Worm (Caenorhabditis elegans) whole organism, young adult: ENCODE results near the gene C17G1.14.
A peak's percentile ranks its signal among the peaks of the same experiment; 100 is the strongest.

Experiments
- B0019.2 ChIP-seq: fragments of 200-800 bp; sonication (Bioruptor generic); conservative IDR thresholded peaks from 2 replicates; pipeline ENCODE4 v1.3.6; 2022; ENCODE audit warnings: missing genetic modification reagents, missing genetic modification characterization, missing compliant biosample characterization
- B0035.1 ChIP-seq: sonication (generic microtip); optimal IDR thresholded peaks from 2 replicates; lab custom pipeline; 2016; ENCODE audit warnings: missing genetic modification characterization, mild to moderate bottlenecking, missing compliant biosample characterization, missing genotype, missing genetic modification reagents
- B0336.3 ChIP-seq: fragments of 200-800 bp; sonication (Bioruptor generic); IDR thresholded peaks from 2 replicates; pipeline ENCODE4 v1.3.6; 2022; ENCODE audit warnings: missing genetic modification characterization, missing compliant biosample characterization
- C06A6.2 ChIP-seq: fragments of 200-800 bp; sonication (Bioruptor generic); conservative IDR thresholded peaks from 2 replicates; pipeline ENCODE4 v1.3.6; 2022; ENCODE audit warnings: missing genetic modification characterization, missing compliant biosample characterization
- F10E7.11 ChIP-seq: sonication (generic microtip); optimal IDR thresholded peaks from 2 replicates; lab custom pipeline; 2017; ENCODE audit warnings: mild to moderate bottlenecking, missing genetic modification characterization, moderate library complexity, missing compliant biosample characterization
- F33H1.4 ChIP-seq: fragments of 200-800 bp; sonication (Bioruptor generic); IDR thresholded peaks from 2 replicates; pipeline ENCODE4 v1.3.6; 2022; ENCODE audit warnings: missing genetic modification reagents, missing genetic modification characterization, missing compliant biosample characterization
- F52B5.7 ChIP-seq: sonication (generic microtip); optimal IDR thresholded peaks from 2 replicates; lab custom pipeline; 2016; ENCODE audit warnings: mild to moderate bottlenecking, missing genetic modification characterization, missing compliant biosample characterization
- F55B11.4 ChIP-seq: sonication (generic microtip); optimal IDR thresholded peaks from 2 replicates; lab custom pipeline; 2016; ENCODE audit warnings: missing compliant biosample characterization, missing genetic modification characterization, borderline replicate concordance; ENCODE audit not compliant: insufficient read depth
- K11D2.4 ChIP-seq: fragments of 200-800 bp; sonication (Bioruptor generic); IDR thresholded peaks from 2 replicates; pipeline ENCODE4 v1.3.6; 2022; ENCODE audit warnings: missing genetic modification reagents, missing genetic modification characterization, missing compliant biosample characterization
- K12H6.12 ChIP-seq: fragments of 200-800 bp; sonication (Bioruptor generic); optimal IDR thresholded peaks from 2 replicates; lab custom pipeline; 2018; ENCODE audit warnings: mild to moderate bottlenecking, missing genetic modification characterization, missing compliant biosample characterization
- T07F8.4 ChIP-seq: sonication (generic microtip); optimal IDR thresholded peaks from 2 replicates; lab custom pipeline; 2016; ENCODE audit warnings: mild to moderate bottlenecking, missing genetic modification characterization, moderate library complexity, missing compliant biosample characterization
- Y67H2A.10 ChIP-seq: fragments of 200-800 bp; sonication (Bioruptor generic); conservative IDR thresholded peaks from 2 replicates; pipeline ENCODE4 v1.3.6; 2022; ENCODE audit warnings: missing genetic modification reagents, missing genetic modification characterization, missing compliant biosample characterization
- akir-1 ChIP-seq: fragments of 200-800 bp; sonication (Bioruptor generic); optimal IDR thresholded peaks from 2 replicates; lab custom pipeline; 2018; ENCODE audit warnings: mild to moderate bottlenecking, missing genetic modification characterization, moderate library complexity, missing compliant biosample characterization
- attf-5 ChIP-seq: fragments of 200-800 bp; sonication (Bioruptor generic); optimal IDR thresholded peaks from 2 replicates; lab custom pipeline; 2018; ENCODE audit warnings: mild to moderate bottlenecking, missing genetic modification characterization, missing compliant biosample characterization
- ccch-3 ChIP-seq: fragments of 200-800 bp; sonication (Bioruptor generic); optimal IDR thresholded peaks from 2 replicates; lab custom pipeline; 2018; ENCODE audit warnings: mild to moderate bottlenecking, missing genetic modification characterization, missing compliant biosample characterization
- ceh-27 ChIP-seq: fragments of 200-800 bp; sonication (Bioruptor generic); optimal IDR thresholded peaks from 2 replicates; lab custom pipeline; 2018; ENCODE audit warnings: mild to moderate bottlenecking, missing genetic modification characterization, moderate library complexity, missing compliant biosample characterization
- ceh-91 ChIP-seq: fragments of 200-800 bp; sonication (Bioruptor generic); IDR thresholded peaks from 2 replicates; pipeline ENCODE4 v1.3.6; 2022; ENCODE audit warnings: missing genetic modification reagents, missing genetic modification characterization, missing compliant biosample characterization
- chd-7 ChIP-seq: sonication (generic microtip); optimal IDR thresholded peaks from 2 replicates; lab custom pipeline; 2016; ENCODE audit warnings: mild to moderate bottlenecking, missing genetic modification characterization, moderate library complexity, missing compliant biosample characterization
- die-1 ChIP-seq: sonication (generic microtip); optimal IDR thresholded peaks from 2 replicates; lab custom pipeline; 2016; ENCODE audit warnings: missing genotype, mild to moderate bottlenecking, missing genetic modification characterization, missing compliant biosample characterization
- dpff-1 ChIP-seq: sonication (generic microtip); optimal IDR thresholded peaks from 2 replicates; lab custom pipeline; 2017; ENCODE audit warnings: mild to moderate bottlenecking, missing genetic modification characterization, missing compliant biosample characterization
- ekl-4 ChIP-seq: fragments of 200-800 bp; sonication (Bioruptor generic); IDR thresholded peaks from 2 replicates; pipeline ENCODE4 v1.3.6; 2022; ENCODE audit warnings: missing genetic modification reagents, missing genetic modification characterization, missing compliant biosample characterization
- ets-4 ChIP-seq: fragments of 200-800 bp; sonication (Bioruptor generic); optimal IDR thresholded peaks from 2 replicates; lab custom pipeline; 2018; ENCODE audit warnings: mild to moderate bottlenecking, missing genetic modification characterization, missing compliant biosample characterization
- hlh-26 ChIP-seq: fragments of 200-800 bp; sonication (Bioruptor generic); conservative IDR thresholded peaks from 2 replicates; pipeline ENCODE4 v1.3.6; 2022; ENCODE audit warnings: missing genetic modification reagents, missing genetic modification characterization, missing compliant biosample characterization
- hmg-20 ChIP-seq: fragments of 200-800 bp; sonication (Bioruptor generic); IDR thresholded peaks from 2 replicates; pipeline ENCODE4 v1.3.6; 2022; ENCODE audit warnings: missing genetic modification reagents, missing genetic modification characterization, missing compliant biosample characterization
- lag-1 ChIP-seq: fragments of 200-800 bp; sonication (Bioruptor generic); IDR thresholded peaks from 2 replicates; pipeline ENCODE4 v1.3.6; 2022; ENCODE audit warnings: missing genetic modification reagents, missing genetic modification characterization, missing compliant biosample characterization
- madf-3 ChIP-seq: fragments of 200-800 bp; sonication (Bioruptor generic); IDR thresholded peaks from 2 replicates; pipeline ENCODE4 v1.3.6; 2022; ENCODE audit warnings: missing genetic modification reagents, missing genetic modification characterization, missing compliant biosample characterization
- madf-6 ChIP-seq: fragments of 200-800 bp; sonication (Bioruptor generic); IDR thresholded peaks from 2 replicates; pipeline ENCODE4 v1.3.6; 2022; ENCODE audit warnings: missing genetic modification reagents, missing genetic modification characterization, missing compliant biosample characterization
- mxl-1 ChIP-seq: sonication (generic microtip); optimal IDR thresholded peaks from 2 replicates; lab custom pipeline; 2016; ENCODE audit warnings: missing genetic modification characterization, missing compliant biosample characterization
- nhr-179 ChIP-seq: sonication (generic microtip); optimal IDR thresholded peaks from 2 replicates; lab custom pipeline; 2016; ENCODE audit warnings: mild to moderate bottlenecking, missing genetic modification characterization, missing compliant biosample characterization
- nhr-80 ChIP-seq: sonication (generic microtip); optimal IDR thresholded peaks from 2 replicates; lab custom pipeline; 2016; ENCODE audit warnings: missing genetic modification characterization, missing compliant biosample characterization
- pbrm-1 ChIP-seq: fragments of 200-800 bp; sonication (Bioruptor generic); IDR thresholded peaks from 2 replicates; pipeline ENCODE4 v1.3.6; 2022; ENCODE audit warnings: missing genetic modification reagents, missing genetic modification characterization, missing compliant biosample characterization
- rcor-1 ChIP-seq: fragments of 200-800 bp; sonication (Bioruptor generic); IDR thresholded peaks from 2 replicates; pipeline ENCODE4 v1.3.6; 2022; ENCODE audit warnings: missing genetic modification reagents, missing genetic modification characterization, missing compliant biosample characterization
- repo-1 ChIP-seq: sonication (generic microtip); optimal IDR thresholded peaks from 2 replicates; lab custom pipeline; 2017; ENCODE audit warnings: mild to moderate bottlenecking, missing genetic modification characterization, missing compliant biosample characterization
- rpc-1 ChIP-seq, 2 experiments: fragments of 150-350 bp in 1 of 2; sonication (generic microtip) in 1 of 2; optimal IDR thresholded peaks; 2 replicates each; lab custom pipeline; 2014 to 2018; ENCODE audit warnings: missing biosample characterization in 1 of 2, missing genetic modification characterization in 1 of 2, missing genetic modification reagents in 1 of 2, missing genotype in 1 of 2
- snpc-1.1 ChIP-seq: sonication (generic microtip); optimal IDR thresholded peaks from 2 replicates; lab custom pipeline; 2017; ENCODE audit warnings: missing genetic modification characterization, mild to moderate bottlenecking, missing compliant biosample characterization, antibody characterized with exemption, moderate library complexity, missing genotype, missing genetic modification reagents; ENCODE audit not compliant: insufficient read depth
- snpc-4 ChIP-seq, 5 experiments: fragments of 150-350 bp in 1 of 5; sonication (generic microtip) in 4 of 5; optimal IDR thresholded peaks; 2 replicates each; lab custom pipeline; 2014 to 2018; ENCODE audit warnings: missing genetic modification characterization in 5 of 5, missing biosample characterization in 3 of 5, antibody characterized with exemption in 2 of 5, mild to moderate bottlenecking in 2 of 5, missing compliant biosample characterization in 2 of 5, missing genotype in 2 of 5, moderate library complexity in 2 of 5, missing genetic modification reagents in 1 of 5
- tbp1 ChIP-seq: fragments of 200-800 bp; sonication (Bioruptor generic); optimal IDR thresholded peaks from 2 replicates; lab custom pipeline; 2018; ENCODE audit warnings: mild to moderate bottlenecking, missing genetic modification characterization, missing compliant biosample characterization
- tlf-1 ChIP-seq: fragments of 200-800 bp; sonication (Bioruptor generic); optimal IDR thresholded peaks from 2 replicates; lab custom pipeline; 2018; ENCODE audit warnings: mild to moderate bottlenecking, missing genetic modification characterization, missing compliant biosample characterization
- unc-130 ChIP-seq: sonication (generic microtip); optimal IDR thresholded peaks from 2 replicates; lab custom pipeline; 2016; ENCODE audit warnings: missing genetic modification reagents, missing genetic modification characterization, missing compliant biosample characterization
- zim-3 ChIP-seq: sonication (generic microtip); optimal IDR thresholded peaks from 2 replicates; lab custom pipeline; 2017; ENCODE audit warnings: mild to moderate bottlenecking, missing genetic modification characterization, moderate library complexity, missing compliant biosample characterization
- ztf-3 ChIP-seq: fragments of 200-800 bp; sonication (Bioruptor generic); optimal IDR thresholded peaks from 2 replicates; lab custom pipeline; 2018; ENCODE audit warnings: mild to moderate bottlenecking, missing genetic modification characterization, missing compliant biosample characterization
- ztf-6 ChIP-seq: fragments of 200-800 bp; sonication (Bioruptor generic); IDR thresholded peaks from 2 replicates; pipeline ENCODE4 v1.3.6; 2022; ENCODE audit warnings: missing genetic modification reagents, missing genetic modification characterization, missing compliant biosample characterization

C17G1.14 gene

ce11 chrX:9932226-9932773, 6.3 kb upstream of the C17G1.14 start, which contains the start of gene tsp-21 (continued):
- TF ChIP-seq attf-5 (GFP tag; lab: Kevin White, UChicago) (peak; percentile 60), F52B5.7 (no peak), rpc-1 (optimal IDR thresholded peaks at IDR 0.05; lab: Kevin White, UChicago) (no peak), rpc-1 (tag; optimal IDR thresholded peaks at IDR 0.05; lab: Kevin White, UChicago) (no peak), nhr-80 (tag; lab: Kevin White, UChicago) (peak; percentile 90), ets-4 (GFP tag; lab: Kevin White, UChicago) (peak; percentile 17), pbrm-1 (0 out of 2 replicates have a peak, but pooled peaks have one; percentile 16), repo-1 (tag; lab: Kevin White, UChicago) (peak; percentile 44)
- TF ChIP-seq, all 124 proteins: peak for 35

ce11 chrX:9933291-9934008, 5.2 kb upstream of the C17G1.14 start:
- TF ChIP-seq ceh-27 (GFP tag; lab: Kevin White, UChicago) (no peak), F10E7.11 (tag; lab: Kevin White, UChicago) (no peak), mxl-1 (tag; lab: Kevin White, UChicago) (no peak), akir-1 (no peak), lag-1 (GFP tag; lab: Robert Waterston, UW) (no peak), madf-3 (GFP tag; lab: Robert Waterston, UW) (no peak), chd-7 (no peak), ztf-3 (GFP tag; lab: Kevin White, UChicago) (no peak), ccch-3 (GFP tag; lab: Kevin White, UChicago) (no peak), madf-6 (GFP tag; lab: Robert Waterston, UW) (no peak), K12H6.12 (tag; lab: Kevin White, UChicago) (no peak), B0035.1 (tag; lab: Kevin White, UChicago) (no peak), tbp1 (GFP tag; lab: Kevin White, UChicago) (no peak), snpc-1.1 (no peak), zim-3 (tag; lab: Kevin White, UChicago) (no peak), Y67H2A.10 (GFP tag; lab: Robert Waterston, UW) (no peak), T07F8.4 (tag; lab: Kevin White, UChicago) (no peak), B0019.2 (GFP tag; lab: Robert Waterston, UW) (no peak), B0336.3 (GFP tag; lab: Robert Waterston, UW) (no peak), C06A6.2 (GFP tag; lab: Robert Waterston, UW) (no peak)

ce11 chrX:9934009-9934323, 4.6 kb upstream of the C17G1.14 start:
- TF ChIP-seq F55B11.4 (tag; lab: Kevin White, UChicago) (no peak), ceh-91 (no peak), ztf-6 (GFP tag; lab: Robert Waterston, UW) (no peak), nhr-80 (tag; lab: Kevin White, UChicago) (peak; percentile 31), F33H1.4 (no peak), dpff-1 (tag; lab: Kevin White, UChicago) (no peak)

DNA sequence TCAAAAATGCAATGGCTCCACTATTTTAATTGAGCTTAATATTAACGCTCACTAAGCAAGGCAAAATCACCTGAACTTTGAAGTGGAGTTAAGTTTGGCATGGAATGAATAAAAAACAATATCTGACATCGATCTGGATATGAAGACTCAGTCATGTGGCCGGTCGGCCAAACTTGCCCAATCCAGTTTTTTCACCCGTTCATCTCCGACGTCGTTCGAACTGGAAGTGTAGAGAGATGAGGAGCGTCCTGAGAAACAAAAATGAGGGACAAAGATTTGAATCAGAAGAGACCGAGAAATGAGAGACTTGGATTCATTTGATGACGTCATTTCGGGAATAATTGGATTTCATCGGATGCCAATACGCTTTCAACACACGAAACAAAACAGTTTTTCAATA, 522 bp upstream of the C17G1.14 start:
- TF ChIP-seq ztf-6 (GFP tag; lab: Robert Waterston, UW) (no peak), tlf-1 (no peak), unc-130 (GFP tag; lab: Kevin White, UChicago) (no peak), hlh-26 (no peak), hmg-20 (GFP tag; lab: Robert Waterston, UW) (no peak), ceh-27 (GFP tag; lab: Kevin White, UChicago) (no peak), snpc-4 (GFP tag; optimal IDR thresholded peaks at IDR 0.05; lab: Kevin White, UChicago) (no peak), snpc-4 (tag; optimal IDR thresholded peaks at IDR 0.05; lab: Kevin White, UChicago) (no peak), lag-1 (GFP tag; lab: Robert Waterston, UW) (no peak), zim-3 (tag; lab: Kevin White, UChicago) (no peak), ekl-4 (no peak), nhr-179 (tag; lab: Kevin White, UChicago) (no peak), madf-6 (GFP tag; lab: Robert Waterston, UW) (no peak), rcor-1 (GFP tag; lab: Robert Waterston, UW) (no peak), K11D2.4 (GFP tag; lab: Robert Waterston, UW) (no peak), die-1 (tag; lab: Kevin White, UChicago) (no peak)
